Fruit fly (Drosophila melanogaster) whole organism, wandering third instar larva: ENCODE data around the gene pyd.

Source experiments
- Abd-B ChIP-seq: fragments of >200 bp; optimal IDR thresholded peaks from 2 replicates; lab custom pipeline; 2017; ENCODE audit warnings: missing biosample characterization, missing genetic modification characterization
- CG9705 ChIP-seq: fragments of 200-800 bp; sonication (Bioruptor generic); optimal IDR thresholded peaks from 2 replicates; lab custom pipeline; 2018; ENCODE audit warnings: missing biosample characterization, mild to moderate bottlenecking, missing genetic modification characterization
- CrebA ChIP-seq: fragments of 200-800 bp; sonication (Bioruptor generic); optimal IDR thresholded peaks from 2 replicates; lab custom pipeline; 2016; ENCODE audit warnings: missing biosample characterization, mild to moderate bottlenecking, missing genetic modification characterization, borderline replicate concordance
- Dfd ChIP-seq: fragments of >200 bp; optimal IDR thresholded peaks from 2 replicates; lab custom pipeline; 2017; ENCODE audit warnings: missing biosample characterization, missing genetic modification characterization
- Dif ChIP-seq: fragments of 200-275, 200-300 bp; sonication (Bioruptor generic); optimal IDR thresholded peaks from 2 replicates; lab custom pipeline; 2018; ENCODE audit warnings: missing biosample characterization, missing genetic modification characterization; ENCODE audit not compliant: partially characterized antibody
- Hnf4 ChIP-seq: fragments of 200-800 bp; sonication (Bioruptor generic); optimal IDR thresholded peaks from 2 replicates; lab custom pipeline; 2016; ENCODE audit warnings: missing biosample characterization, mild to moderate bottlenecking, missing genetic modification characterization
- Hr83 ChIP-seq: fragments of 200-300 bp; sonication (Bioruptor generic); optimal IDR thresholded peaks from 2 replicates; lab custom pipeline; 2016; ENCODE audit warnings: missing biosample characterization, mild to moderate bottlenecking, missing genetic modification characterization, moderate library complexity; ENCODE audit not compliant: poor library complexity, severe bottlenecking
- Jra ChIP-seq: sonication (Bioruptor generic); optimal IDR thresholded peaks from 2 replicates; lab custom pipeline; 2016; ENCODE audit warnings: missing biosample characterization, missing genetic modification characterization
- Mio ChIP-seq: sonication (Bioruptor generic); optimal IDR thresholded peaks from 2 replicates; lab custom pipeline; 2016; ENCODE audit warnings: missing biosample characterization, missing genetic modification characterization
- Myc ChIP-seq: fragments of >200 bp; optimal IDR thresholded peaks from 2 replicates; lab custom pipeline; 2017
- N ChIP-seq: fragments of >200 bp; optimal IDR thresholded peaks from 2 replicates; lab custom pipeline; 2018; ENCODE audit warnings: missing biosample characterization, missing external identifiers, missing genetic modification characterization
- OdsH ChIP-seq: fragments of 200-800 bp; sonication (Bioruptor generic); optimal IDR thresholded peaks from 2 replicates; lab custom pipeline; 2016; ENCODE audit warnings: missing biosample characterization, mild to moderate bottlenecking, missing genetic modification characterization
- Rel ChIP-seq, 2 experiments: fragments of 200-800 bp; sonication (Bioruptor generic) in 1 of 2; optimal IDR thresholded peaks; 2 replicates in 1 of 2; 3 replicates in 1 of 2; lab custom pipeline; 2016 to 2019; ENCODE audit warnings: mild to moderate bottlenecking in 2 of 2, missing biosample characterization in 2 of 2, missing genetic modification characterization in 2 of 2, moderate library complexity in 1 of 2
- Sp1 ChIP-seq: fragments of 200-800 bp; sonication (Bioruptor generic); optimal IDR thresholded peaks from 3 replicates; lab custom pipeline; 2019; ENCODE audit warnings: missing biosample characterization, mild to moderate bottlenecking, missing genetic modification characterization, moderate library complexity
- Vsx2 ChIP-seq: fragments of 200-300, 225-300 bp; sonication (Bioruptor generic); optimal IDR thresholded peaks from 2 replicates; lab custom pipeline; 2018; ENCODE audit warnings: missing biosample characterization, missing genetic modification characterization; ENCODE audit not compliant: partially characterized antibody
- br ChIP-seq: fragments of 200-800 bp; sonication (Bioruptor generic); optimal IDR thresholded peaks from 2 replicates; lab custom pipeline; 2016; ENCODE audit warnings: missing biosample characterization, missing genetic modification characterization
- brk ChIP-seq: fragments of 200-800 bp; sonication (Bioruptor generic); optimal IDR thresholded peaks from 2 replicates; lab custom pipeline; 2016; ENCODE audit warnings: missing biosample characterization, mild to moderate bottlenecking, missing genetic modification characterization
- h ChIP-seq: fragments of 200-800 bp; sonication (Bioruptor generic); optimal IDR thresholded peaks from 3 replicates; lab custom pipeline; 2016; ENCODE audit warnings: missing biosample characterization, mild to moderate bottlenecking, missing genetic modification characterization
- lola ChIP-seq: fragments of >200 bp; optimal IDR thresholded peaks from 2 replicates; lab custom pipeline; 2017; ENCODE audit warnings: missing biosample characterization, missing genetic modification characterization
- rgr ChIP-seq: fragments of 200-800 bp; sonication (Bioruptor generic); optimal IDR thresholded peaks from 3 replicates; lab custom pipeline; 2016; ENCODE audit warnings: missing biosample characterization, mild to moderate bottlenecking, missing genetic modification characterization
- usp ChIP-seq: fragments of >200 bp; optimal IDR thresholded peaks from 2 replicates; lab custom pipeline; 2017; ENCODE audit warnings: missing biosample characterization, missing genetic modification characterization
- woc ChIP-seq: sonication (Bioruptor generic); optimal IDR thresholded peaks from 2 replicates; lab custom pipeline; 2016; ENCODE audit warnings: missing biosample characterization, mild to moderate bottlenecking, missing genetic modification characterization

The pyd gene

DNA sequence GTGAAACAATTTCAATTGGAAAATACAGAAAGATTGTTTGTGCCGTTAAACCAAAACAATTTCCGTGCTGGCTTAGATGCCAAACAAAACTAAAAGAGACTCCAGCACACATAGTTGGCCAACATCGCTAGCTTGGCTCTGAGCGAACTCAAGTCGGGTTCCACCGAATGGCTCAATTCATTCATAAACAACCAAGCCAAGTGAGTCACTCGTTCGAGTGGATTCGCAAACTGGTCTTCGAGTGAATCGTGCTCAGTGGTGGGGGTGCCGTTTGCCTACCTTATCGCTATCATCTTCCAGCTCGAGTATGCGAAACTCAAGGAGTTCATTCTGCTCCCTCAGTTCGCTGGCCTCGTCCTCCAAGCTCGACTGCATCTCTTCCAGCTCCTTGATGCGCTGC is 146.2 kb downstream of the pyd start:
- TF ChIP-seq Dfd (no peak), br (GFP tag; lab: Kevin White, UChicago) (no peak), Vsx2 (GFP tag; lab: Kevin White, UChicago) (peak; percentile 0), Dif (peak; percentile 31)
- TF ChIP-seq, all 38 proteins: peak for 2

DNA sequence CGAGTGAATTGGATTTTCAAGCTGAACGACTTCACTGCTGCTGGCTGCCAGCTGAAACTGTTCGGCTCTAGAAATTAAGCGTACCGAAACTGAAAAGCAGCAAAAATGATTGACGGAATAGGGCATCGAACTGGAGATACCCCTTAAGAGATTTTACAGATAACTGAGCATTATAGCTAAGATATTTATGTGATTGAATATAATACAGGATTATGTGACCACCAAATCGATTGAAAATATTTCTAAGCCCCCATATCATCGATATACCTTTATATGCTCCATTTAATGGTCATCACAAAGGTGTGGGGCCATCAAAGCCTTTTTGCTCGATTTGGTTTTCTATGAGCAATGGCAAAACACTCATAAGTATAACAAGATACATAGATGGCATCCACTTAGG is 146.9 kb downstream of the pyd start:
- TF ChIP-seq woc (no peak), lola (GFP tag; lab: Kevin White, UChicago) (no peak), Hr83 (GFP tag; lab: Kevin White, UChicago) (no peak), h (GFP tag; lab: Kevin White, UChicago) (no peak), OdsH (no peak), Sp1 (GFP tag; lab: Kevin White, UChicago) (no peak), CG9705 (GFP tag; lab: Kevin White, UChicago) (no peak), Abd-B (GFP tag; lab: Kevin White, UChicago) (no peak), Vsx2 (GFP tag; lab: Kevin White, UChicago) (no peak), Hnf4 (GFP tag; lab: Kevin White, UChicago) (no peak), Mio (GFP tag; lab: Kevin White, UChicago) (no peak), Rel (GFP tag; optimal IDR thresholded peaks at IDR 0.05; lab: Kevin White, UChicago) (no peak), Rel (tag; optimal IDR thresholded peaks at IDR 0.05; lab: Kevin White, UChicago) (no peak), brk (no peak), Myc (lab: Kevin White, UChicago) (no peak), Jra (GFP tag; lab: Kevin White, UChicago) (no peak), CrebA (GFP tag; lab: Kevin White, UChicago) (no peak)
- TF ChIP-seq, all 38 proteins: peak for 0

dm6 chr3R:8780689-8781088 is 151.0 kb downstream of the pyd start, which contains the start of gene CG33189:
TSS of gene CG33189 (minus strand) at chr3R:8780789.
- no peak for TF ChIP-seq N
- TF ChIP-seq Abd-B (GFP tag; lab: Kevin White, UChicago): no peak
- no peak for TF ChIP-seq Sp1 (GFP tag; lab: Kevin White, UChicago)
- TF ChIP-seq, all 38 proteins: peak for 0

DNA sequence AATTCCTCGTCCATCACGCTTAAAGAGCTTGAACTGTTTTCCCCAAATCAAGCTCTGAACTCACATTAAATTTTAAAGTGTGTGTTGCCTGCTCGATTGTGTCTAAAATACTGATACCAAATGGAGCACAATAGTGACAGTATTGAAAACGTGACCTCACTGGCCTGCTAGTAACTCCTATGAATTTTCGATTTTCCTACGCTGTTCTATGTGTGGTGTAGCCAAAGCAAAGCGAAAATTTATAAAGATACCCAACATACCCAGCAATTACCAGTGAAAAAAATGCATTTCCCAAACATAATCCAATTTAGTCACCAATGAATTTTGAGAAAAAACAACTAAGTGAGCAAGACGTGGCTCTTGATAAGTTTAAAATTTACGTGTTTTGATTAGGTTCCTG is 151.9 kb downstream of the pyd start, which contains the start of gene CG33191:
TSS of gene CG33191 (minus strand) at position 101 of the 400 bp plus-strand sequence.
- TF ChIP-seq usp (GFP tag; lab: Kevin White, UChicago) (no peak), rgr (GFP tag; lab: Kevin White, UChicago) (no peak), Myc (lab: Kevin White, UChicago) (no peak), CG9705 (GFP tag; lab: Kevin White, UChicago) (no peak), Abd-B (GFP tag; lab: Kevin White, UChicago) (no peak)
- TF ChIP-seq, all 38 proteins: peak for 0
